Worm (Caenorhabditis elegans) whole organism, L1 larva: ENCODE results near the gene srj-33.
A peak's percentile ranks its signal among the peaks of the same experiment; 100 is the strongest.

Experiments used
- C04F5.9 ChIP-seq: sonication (generic microtip); optimal IDR thresholded peaks from 2 replicates; lab custom pipeline; 2016; ENCODE audit warnings: missing genetic modification characterization, missing compliant biosample characterization
- C16A3.4 ChIP-seq: fragments of 150-350 bp; optimal IDR thresholded peaks from 2 replicates; lab custom pipeline; 2014; ENCODE audit warnings: missing biosample characterization, missing genetic modification characterization
- ceh-63 ChIP-seq: fragments of 200-800 bp; sonication (Bioruptor generic); optimal IDR thresholded peaks from 2 replicates; lab custom pipeline; 2018; ENCODE audit warnings: mild to moderate bottlenecking, missing genetic modification characterization, missing compliant biosample characterization
- ceh-8 ChIP-seq: fragments of 200-800 bp; sonication (Bioruptor generic); optimal IDR thresholded peaks from 2 replicates; lab custom pipeline; 2018; ENCODE audit warnings: mild to moderate bottlenecking, missing genetic modification characterization, moderate library complexity, missing compliant biosample characterization
- ceh-88 ChIP-seq: fragments of 200-800 bp; sonication (Bioruptor generic); IDR thresholded peaks from 2 replicates; pipeline ENCODE4 v1.3.6; 2022; ENCODE audit warnings: missing genetic modification characterization, missing compliant biosample characterization
- ces-1 ChIP-seq: fragments of 150-350 bp; optimal IDR thresholded peaks from 2 replicates; lab custom pipeline; 2014; ENCODE audit warnings: missing biosample characterization, missing genetic modification reagents, missing genetic modification characterization
- dsc-1 ChIP-seq: sonication (generic microtip); optimal IDR thresholded peaks from 2 replicates; lab custom pipeline; 2016; ENCODE audit warnings: mild to moderate bottlenecking, missing genetic modification characterization, missing compliant biosample characterization
- efl-1 ChIP-seq, 4 experiments: fragments of 150-350 bp; optimal IDR thresholded peaks in 3 of 4; peaks in 1 of 4; 1 replicate in 1 of 4; 2 replicates in 3 of 4; lab custom pipeline; 2014; ENCODE audit warnings: missing biosample characterization in 2 of 4, missing genetic modification characterization in 2 of 4, missing genetic modification reagents in 2 of 4
- efl-3 ChIP-seq: fragments of 200-800 bp; sonication (Bioruptor generic); optimal IDR thresholded peaks from 2 replicates; lab custom pipeline; 2018; ENCODE audit warnings: mild to moderate bottlenecking, missing genetic modification characterization, missing compliant biosample characterization
- elt-2 ChIP-seq: sonication (generic microtip); optimal IDR thresholded peaks from 2 replicates; lab custom pipeline; 2016; ENCODE audit warnings: missing genetic modification characterization, mild to moderate bottlenecking, inconsistent platforms, missing compliant biosample characterization, missing genetic modification reagents
- elt-3 ChIP-seq, 6 experiments: fragments of 150-350 bp in 1 of 6; sonication (generic microtip); optimal IDR thresholded peaks; 2 replicates each; lab custom pipeline; 2017 to 2018; ENCODE audit warnings: missing biosample characterization in 6 of 6, missing genetic modification characterization in 6 of 6, inconsistent platforms in 1 of 6
- ets-5 ChIP-seq: fragments of 200-800 bp; sonication (Bioruptor generic); IDR thresholded peaks from 2 replicates; pipeline ENCODE4 v1.3.6; 2022; ENCODE audit warnings: missing genetic modification characterization, missing compliant biosample characterization
- fkh-10 ChIP-seq: sonication (generic microtip); optimal IDR thresholded peaks from 2 replicates; lab custom pipeline; 2017; ENCODE audit warnings: missing biosample characterization, missing genetic modification reagents, missing genetic modification characterization
- hlh-17 ChIP-seq: fragments of 200-800 bp; sonication (Bioruptor generic); optimal IDR thresholded peaks from 2 replicates; lab custom pipeline; 2018; ENCODE audit warnings: missing genetic modification characterization, mild to moderate bottlenecking, missing compliant biosample characterization, moderate library complexity, borderline replicate concordance
- lin-14 ChIP-seq: fragments of 200-800 bp; sonication (Bioruptor generic); optimal IDR thresholded peaks from 2 replicates; lab custom pipeline; 2018; ENCODE audit warnings: mild to moderate bottlenecking, missing genetic modification characterization, moderate library complexity, missing compliant biosample characterization
- lin-35 ChIP-seq, 2 experiments: fragments of 150-350 bp; optimal IDR thresholded peaks; 2 replicates each; lab custom pipeline; 2014; ENCODE audit warnings: missing biosample characterization in 2 of 2, missing genetic modification characterization in 2 of 2, missing genetic modification reagents in 2 of 2
- lsy-2 ChIP-seq, 2 experiments: fragments of 150-350 bp; optimal IDR thresholded peaks; 2 replicates each; lab custom pipeline; 2014; ENCODE audit warnings: missing biosample characterization in 2 of 2, missing genetic modification characterization in 2 of 2
- mab-9 ChIP-seq: fragments of 200-800 bp; sonication (Bioruptor generic); IDR thresholded peaks from 2 replicates; pipeline ENCODE4 v1.3.6; 2022; ENCODE audit warnings: missing genetic modification reagents, missing genetic modification characterization, missing compliant biosample characterization
- mep-1 ChIP-seq: fragments of 150-350 bp; optimal IDR thresholded peaks from 2 replicates; lab custom pipeline; 2014; ENCODE audit warnings: missing biosample characterization, missing genetic modification characterization
- nhr-11 ChIP-seq: fragments of 150-350 bp; optimal IDR thresholded peaks from 2 replicates; lab custom pipeline; 2014; ENCODE audit warnings: missing biosample characterization, missing genetic modification characterization
- nhr-19 ChIP-seq: fragments of 200-800 bp; sonication (Bioruptor generic); conservative IDR thresholded peaks from 2 replicates; pipeline ENCODE4 v1.3.6; 2022; ENCODE audit warnings: missing genetic modification characterization, missing compliant biosample characterization
- nhr-28 ChIP-seq: fragments of 150-350 bp; optimal IDR thresholded peaks from 2 replicates; lab custom pipeline; 2014; ENCODE audit warnings: missing biosample characterization, missing genetic modification characterization
- nhr-47 ChIP-seq: sonication (generic microtip); optimal IDR thresholded peaks from 2 replicates; lab custom pipeline; 2016; ENCODE audit warnings: mild to moderate bottlenecking, missing genetic modification characterization, moderate library complexity, missing compliant biosample characterization
- nhr-71 ChIP-seq: sonication (generic microtip); optimal IDR thresholded peaks from 2 replicates; lab custom pipeline; 2016; ENCODE audit warnings: mild to moderate bottlenecking, missing genetic modification characterization, moderate library complexity, missing compliant biosample characterization
- nhr-77 ChIP-seq: fragments of 150-350 bp; optimal IDR thresholded peaks from 2 replicates; lab custom pipeline; 2014; ENCODE audit warnings: missing biosample characterization, missing genetic modification characterization
- nhr-84 ChIP-seq: sonication (generic microtip); optimal IDR thresholded peaks from 2 replicates; lab custom pipeline; 2017; ENCODE audit warnings: missing biosample characterization, missing genetic modification characterization
- nhr-90 ChIP-seq: sonication (generic microtip); optimal IDR thresholded peaks from 2 replicates; lab custom pipeline; 2016; ENCODE audit warnings: mild to moderate bottlenecking, missing genetic modification characterization, missing compliant biosample characterization; ENCODE audit not compliant: poor library complexity
- pax-3 ChIP-seq: fragments of 200-800 bp; sonication (Bioruptor generic); optimal IDR thresholded peaks from 2 replicates; lab custom pipeline; 2018; ENCODE audit warnings: mild to moderate bottlenecking, missing genetic modification characterization, moderate library complexity, missing compliant biosample characterization
- rnt-1 ChIP-seq: sonication (generic microtip); optimal IDR thresholded peaks from 2 replicates; lab custom pipeline; 2016; ENCODE audit warnings: mild to moderate bottlenecking, missing genetic modification characterization, moderate library complexity, missing compliant biosample characterization
- skn-1 ChIP-seq: fragments of 150-350 bp; optimal IDR thresholded peaks from 2 replicates; lab custom pipeline; 2014; ENCODE audit warnings: missing biosample characterization, missing genetic modification characterization
- snu-23 ChIP-seq: sonication (generic microtip); optimal IDR thresholded peaks from 2 replicates; lab custom pipeline; 2016; ENCODE audit warnings: missing genetic modification characterization, missing compliant biosample characterization
- sup-37 ChIP-seq: fragments of 200-800 bp; sonication (Bioruptor generic); optimal IDR thresholded peaks from 2 replicates; lab custom pipeline; 2018; ENCODE audit warnings: mild to moderate bottlenecking, missing genetic modification characterization, missing compliant biosample characterization
- tbx-2 ChIP-seq: sonication (generic microtip); optimal IDR thresholded peaks from 2 replicates; lab custom pipeline; 2016; ENCODE audit warnings: missing genetic modification characterization, missing compliant biosample characterization
- unc-130 ChIP-seq: fragments of 150-350 bp; optimal IDR thresholded peaks from 2 replicates; lab custom pipeline; 2017; ENCODE audit warnings: missing biosample characterization, missing genetic modification characterization, inconsistent platforms
- unc-30 ChIP-seq: sonication (generic microtip); optimal IDR thresholded peaks from 2 replicates; lab custom pipeline; 2017; ENCODE audit warnings: missing biosample characterization, missing genetic modification characterization

srj-33 gene

ce11 chrV:9937435-9937834 lies at the start of gene srj-33:
Gene srj-33, minus strand, starts transcription at chrV:9937535.
- no peak for TF ChIP-seq C16A3.4
- no peak for TF ChIP-seq hlh-17 (GFP tag; lab: Kevin White, UChicago)
- no peak for TF ChIP-seq lsy-2 (tag; optimal IDR thresholded peaks at IDR 0.05; lab: Kevin White, UChicago)
- TF ChIP-seq unc-30 (tag; lab: Kevin White, UChicago): no peak
- no peak for TF ChIP-seq ceh-8
- TF ChIP-seq pax-3 (tag; lab: Kevin White, UChicago): no peak
- TF ChIP-seq ces-1 (GFP tag; lab: Kevin White, UChicago): no peak
- TF ChIP-seq nhr-19 (GFP tag; lab: Robert Waterston, UW): no peak
- TF ChIP-seq unc-130 (tag; lab: Kevin White, UChicago): no peak
- no peak for TF ChIP-seq C04F5.9 (tag; lab: Kevin White, UChicago)

ce11 chrV:9986177-9986576 lies 48.8 kb upstream of the srj-33 start, which contains the start of gene rmd-2:
Gene rmd-2, minus strand, starts transcription at chrV:9986277.
- TF ChIP-seq sup-37 (GFP tag; lab: Kevin White, UChicago): no peak
- TF ChIP-seq lin-35 (GFP tag; optimal IDR thresholded peaks at IDR 0.05; lab: Kevin White, UChicago): peak in 1 of 2 experiments; percentile 16
- TF ChIP-seq tbx-2 (tag; lab: Kevin White, UChicago): no peak
- no peak for TF ChIP-seq nhr-90 (tag; lab: Kevin White, UChicago)
- TF ChIP-seq rnt-1 (tag; lab: Kevin White, UChicago): peak; percentile 1
- TF ChIP-seq, all 84 proteins: peak for 2

ce11 chrV:9985227-9985864 lies 48.0 kb upstream of the srj-33 start:
- TF ChIP-seq nhr-71 (tag; lab: Kevin White, UChicago) (peak; percentile 46), lsy-2 (tag; optimal IDR thresholded peaks at IDR 0.05; lab: Kevin White, UChicago) (peak in 1 of 2 experiments; percentile 11), efl-3 (GFP tag; lab: Kevin White, UChicago) (no peak), nhr-84 (tag; lab: Kevin White, UChicago) (no peak), rnt-1 (tag; lab: Kevin White, UChicago) (peak; percentile 27), dsc-1 (tag; lab: Kevin White, UChicago) (peak; percentile 41), lin-14 (peak; percentile 52), nhr-19 (GFP tag; lab: Robert Waterston, UW) (no peak)

- TF ChIP-seq elt-2 (tag; lab: Kevin White, UChicago) (peak; percentile 32), nhr-11 (tag; lab: Kevin White, UChicago) (peak; percentile 57), lsy-2 (tag; optimal IDR thresholded peaks at IDR 0.05; lab: Kevin White, UChicago) (peak in 1 of 2 experiments; percentile 7), ceh-63 (GFP tag; lab: Kevin White, UChicago) (no peak), mep-1 (tag; lab: Kevin White, UChicago) (peak; percentile 33), lin-14 (peak; percentile 39), snu-23 (GFP tag; lab: Kevin White, UChicago) (peak; percentile 17), nhr-77 (tag; lab: Kevin White, UChicago) (no peak)
Observed at ce11 chrV:9984821-9985220, 47.5 kb upstream of the srj-33 start.

ce11 chrV:9983529-9983928 lies 46.2 kb upstream of the srj-33 start:
- TF ChIP-seq efl-1 (optimal IDR thresholded peaks at IDR 0.05; lab: Kevin White, UChicago) (no peak), efl-1 (GFP tag; optimal IDR thresholded peaks at IDR 0.05 in 1 of 2; lab: Kevin White, UChicago) (peak in 1 of 2 experiments; percentile 61), skn-1 (tag; lab: Kevin White, UChicago) (no peak)

ce11 chrV:9982568-9982967 lies 45.2 kb upstream of the srj-33 start, which contains the start of gene C27H6.9:
Gene C27H6.9, plus strand, starts transcription at chrV:9982868.
- TF ChIP-seq ceh-8 (no peak), fkh-10 (GFP tag; lab: Kevin White, UChicago) (no peak), nhr-47 (no peak), ceh-88 (no peak), nhr-28 (tag; lab: Kevin White, UChicago) (no peak), mab-9 (GFP tag; lab: Robert Waterston, UW) (no peak), elt-3 (tag; optimal IDR thresholded peaks at IDR 0.05; lab: Kevin White, UChicago) (no peak), pax-3 (tag; lab: Kevin White, UChicago) (no peak), ets-5 (GFP tag; lab: Robert Waterston, UW) (no peak)
